Fruit fly (Drosophila melanogaster) whole organism: ENCODE measurements around the gene Ankrd49.

ENCODE experiments used
- CG8478 ChIP-seq: fragments of >200 bp; optimal IDR thresholded peaks from 2 replicates; lab custom pipeline; 2018; ENCODE audit warnings: inconsistent platforms
- Dll ChIP-seq: fragments of >200 bp; optimal IDR thresholded peaks from 2 replicates; lab custom pipeline; 2017
- pan ChIP-seq: fragments of >200 bp; optimal IDR thresholded peaks from 2 replicates; lab custom pipeline; 2017
- usp ChIP-seq: fragments of >200 bp; optimal IDR thresholded peaks from 2 replicates; lab custom pipeline; 2017; ENCODE audit warnings: missing biosample characterization, missing genetic modification characterization, mixed read lengths

dm6 chr2L:15001847-15002246 lies 5.4 kb downstream of the Ankrd49 start:
- no peak for TF ChIP-seq usp
- TF ChIP-seq Dll: no peak
- TF ChIP-seq CG8478 (lab: Kevin White, UChicago): no peak
- no peak for TF ChIP-seq pan (lab: Kevin White, UChicago)
